Worm (Caenorhabditis elegans) whole organism, late embryonic: ENCODE measurements around the gene T13G4.1.

Source experiments
- K02D7.2 ChIP-seq: sonication (generic microtip); optimal IDR thresholded peaks from 2 replicates; lab custom pipeline; 2017; ENCODE audit warnings: mild to moderate bottlenecking, missing genetic modification characterization, missing compliant biosample characterization
- ama-1 ChIP-seq: fragments of 150-350 bp; optimal IDR thresholded peaks from 2 replicates; lab custom pipeline; 2014
- ceh-19 ChIP-seq: fragments of 200-800 bp; sonication (Bioruptor generic); optimal IDR thresholded peaks from 2 replicates; lab custom pipeline; 2018; ENCODE audit warnings: mild to moderate bottlenecking, missing genetic modification characterization, missing compliant biosample characterization
- ceh-24 ChIP-seq: sonication (generic microtip); optimal IDR thresholded peaks from 2 replicates; lab custom pipeline; 2016; ENCODE audit warnings: mild to moderate bottlenecking, missing genetic modification characterization, missing compliant biosample characterization
- ceh-48 ChIP-seq: sonication (generic microtip); optimal IDR thresholded peaks from 2 replicates; lab custom pipeline; 2016; ENCODE audit warnings: missing genetic modification characterization, inconsistent platforms, missing compliant biosample characterization
- dmd-4 ChIP-seq: sonication (generic microtip); optimal IDR thresholded peaks from 2 replicates; lab custom pipeline; 2016; ENCODE audit warnings: borderline replicate concordance, missing genetic modification characterization, missing compliant biosample characterization
- ets-4 ChIP-seq: sonication (generic microtip); optimal IDR thresholded peaks from 2 replicates; lab custom pipeline; 2016; ENCODE audit warnings: missing genetic modification characterization, missing compliant biosample characterization
- hlh-15 ChIP-seq: sonication (generic microtip); optimal IDR thresholded peaks from 2 replicates; lab custom pipeline; 2016; ENCODE audit warnings: missing genetic modification characterization, missing compliant biosample characterization
- hlh-6 ChIP-seq: sonication (generic microtip); optimal IDR thresholded peaks from 2 replicates; lab custom pipeline; 2016; ENCODE audit warnings: missing genotype, missing genetic modification characterization, missing compliant biosample characterization
- lim-6 ChIP-seq: sonication (generic microtip); optimal IDR thresholded peaks from 2 replicates; lab custom pipeline; 2016; ENCODE audit warnings: missing genetic modification characterization, missing compliant biosample characterization
- nfya-1 ChIP-seq: sonication (generic microtip); optimal IDR thresholded peaks from 2 replicates; lab custom pipeline; 2017; ENCODE audit warnings: missing genetic modification characterization, mild to moderate bottlenecking, missing compliant biosample characterization, antibody characterized with exemption, moderate library complexity
- pha-4 ChIP-seq: fragments of 150-350 bp; optimal IDR thresholded peaks from 2 replicates; lab custom pipeline; 2018; ENCODE audit warnings: missing biosample characterization, missing genetic modification reagents, missing genetic modification characterization
- unc-42 ChIP-seq: sonication (generic microtip); optimal IDR thresholded peaks from 2 replicates; lab custom pipeline; 2016; ENCODE audit warnings: missing genotype, missing genetic modification characterization, missing compliant biosample characterization

- TF ChIP-seq K02D7.2 (tag; lab: Kevin White, UChicago) (no peak), nfya-1 (tag; lab: Kevin White, UChicago) (no peak), unc-42 (no peak), ceh-24 (no peak), ceh-19 (GFP tag; lab: Kevin White, UChicago) (no peak), hlh-15 (tag; lab: Kevin White, UChicago) (no peak), ama-1 (lab: Kevin White, UChicago) (no peak), pha-4 (tag; lab: Kevin White, UChicago) (no peak), ets-4 (tag; lab: Kevin White, UChicago) (no peak), ceh-48 (no peak), lim-6 (tag; lab: Kevin White, UChicago) (no peak), dmd-4 (tag; lab: Kevin White, UChicago) (no peak), hlh-6 (tag; lab: Kevin White, UChicago) (no peak)
Measured at ce11 chrX:1232074-1232473, 39.1 kb downstream of the T13G4.1 start.
